Fruit fly (Drosophila melanogaster) S2 (cell line): ENCODE results near the gene CG13458.

Source experiments
- CG8478 ChIP-seq: fragments of >200 bp; optimal IDR thresholded peaks from 2 replicates; lab custom pipeline; 2018
- CTCF ChIP-seq, 2 experiments: fragments of >200 bp; optimal IDR thresholded peaks; 2 replicates each; lab custom pipeline; 2018

DNA sequence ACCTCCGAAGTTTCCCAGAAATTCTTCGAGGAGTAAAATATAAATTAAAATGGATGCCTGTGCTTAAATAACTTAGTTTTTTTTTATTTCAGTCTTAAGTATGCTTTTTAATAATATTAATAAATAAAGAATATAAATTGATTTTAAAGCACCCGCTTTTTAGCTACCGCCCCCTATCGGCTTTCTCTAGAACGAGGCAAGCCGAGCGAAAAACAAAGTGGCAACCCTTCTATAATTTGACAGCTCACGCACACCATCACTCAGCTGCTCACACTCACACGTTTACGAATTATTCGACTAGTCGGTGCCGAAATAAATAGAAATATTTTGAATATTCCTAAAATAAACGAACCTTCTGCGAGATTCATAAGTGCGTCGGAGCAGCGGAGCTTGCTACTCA is 48.2 kb downstream of the CG13458 start, which contains the start of gene CG6878:
- TF ChIP-seq CTCF (optimal IDR thresholded peaks at IDR 0.05; lab: Kevin White, UChicago) (peak; percentile 75 to 91), CG8478 (lab: Kevin White, UChicago) (no peak)
